Fruit fly (Drosophila melanogaster) whole organism, embryonic: ENCODE data around the gene CG43120.

Source experiments
- Blimp-1 ChIP-seq: fragments of 200-800 bp; sonication (Bioruptor generic); optimal IDR thresholded peaks from 3 replicates; lab custom pipeline; 2018; ENCODE audit warnings: missing biosample characterization, missing genetic modification characterization, mild to moderate bottlenecking, moderate library complexity, missing genetic modification reagents
- Bteb2 ChIP-seq: fragments of 200-800 bp; sonication (Bioruptor generic); optimal IDR thresholded peaks from 2 replicates; lab custom pipeline; 2016; ENCODE audit warnings: missing biosample characterization, missing genetic modification characterization
- CG12659 ChIP-seq: fragments of 200-800 bp; sonication (Bioruptor generic); optimal IDR thresholded peaks from 3 replicates; lab custom pipeline; 2017; ENCODE audit warnings: mild to moderate bottlenecking, missing biosample characterization, missing genetic modification reagents, missing genetic modification characterization
- CG14050 ChIP-seq: fragments of 200-800 bp; sonication (Bioruptor generic); IDR thresholded peaks from 3 replicates; pipeline ENCODE4 v1.3.6; 2022; ENCODE audit warnings: missing biosample characterization, missing genetic modification characterization
- CG14667 ChIP-seq: fragments of 200-800 bp; sonication (Bioruptor generic); IDR thresholded peaks from 2 replicates; pipeline ENCODE4 v1.3.6; 2022; ENCODE audit warnings: missing biosample characterization, missing genetic modification characterization
- CG14860 ChIP-seq: fragments of 200-800 bp; sonication (Bioruptor generic); IDR thresholded peaks from 3 replicates; pipeline ENCODE4 v1.3.6; 2022; ENCODE audit warnings: missing biosample characterization, missing genetic modification characterization; ENCODE audit not compliant: partially characterized antibody
- CG15479 ChIP-seq: fragments of 200-800 bp; sonication (Bioruptor generic); optimal IDR thresholded peaks from 3 replicates; lab custom pipeline; 2019; ENCODE audit warnings: missing biosample characterization, mild to moderate bottlenecking, missing genetic modification characterization, moderate library complexity
- CG16815 ChIP-seq: fragments of 200-800 bp; sonication (Bioruptor generic); optimal IDR thresholded peaks from 3 replicates; lab custom pipeline; 2017; ENCODE audit warnings: missing biosample characterization, mild to moderate bottlenecking, missing genetic modification characterization
- CG17612 ChIP-seq: fragments of 200-800 bp; sonication (Bioruptor generic); IDR thresholded peaks from 2 replicates; pipeline ENCODE4 v1.3.6; 2022; ENCODE audit warnings: missing biosample characterization, missing genetic modification characterization
- CG17802 ChIP-seq: fragments of 200-800 bp; sonication (Bioruptor generic); optimal IDR thresholded peaks from 2 replicates; lab custom pipeline; 2018; ENCODE audit warnings: missing biosample characterization, mild to moderate bottlenecking, missing genetic modification characterization, moderate library complexity
- CG2712 ChIP-seq: fragments of 200-800 bp; optimal IDR thresholded peaks from 3 replicates; lab custom pipeline; 2019; ENCODE audit warnings: missing biosample characterization, mild to moderate bottlenecking, missing genetic modification characterization, moderate library complexity
- CG3281 ChIP-seq: fragments of 200-800 bp; sonication (Bioruptor generic); optimal IDR thresholded peaks from 3 replicates; lab custom pipeline; 2017; ENCODE audit warnings: missing biosample characterization, mild to moderate bottlenecking, missing genetic modification characterization
- CG4360 ChIP-seq: fragments of 200-800 bp; sonication (Bioruptor generic); IDR thresholded peaks from 2 replicates; pipeline ENCODE4 v1.3.6; 2022; ENCODE audit warnings: missing biosample characterization, missing genetic modification characterization
- CG43689 ChIP-seq: fragments of 200-800 bp; sonication (Bioruptor generic); IDR thresholded peaks from 2 replicates; pipeline ENCODE4 v1.3.6; 2022; ENCODE audit warnings: missing biosample characterization, missing genetic modification characterization
- CG4617 ChIP-seq: fragments of 200-800 bp; sonication (Bioruptor generic); optimal IDR thresholded peaks from 3 replicates; lab custom pipeline; 2016; ENCODE audit warnings: missing biosample characterization, missing genetic modification characterization, borderline replicate concordance
- CG6689 ChIP-seq: fragments of 200-800 bp; sonication (Bioruptor generic); IDR thresholded peaks from 2 replicates; pipeline ENCODE4 v1.3.6; 2022; ENCODE audit warnings: missing biosample characterization, missing genetic modification characterization
- CG7745 ChIP-seq: fragments of 200-800 bp; sonication (Bioruptor generic); optimal IDR thresholded peaks from 2 replicates; lab custom pipeline; 2018; ENCODE audit warnings: missing biosample characterization, mild to moderate bottlenecking, missing genetic modification characterization, moderate library complexity
- CG7786 ChIP-seq: fragments of 200-800 bp; sonication (Bioruptor generic); optimal IDR thresholded peaks from 2 replicates; lab custom pipeline; 2016; ENCODE audit warnings: missing biosample characterization, missing genetic modification characterization
- CG7839 ChIP-seq: fragments of 200-800 bp; sonication (Bioruptor generic); optimal IDR thresholded peaks from 3 replicates; lab custom pipeline; 2018; ENCODE audit warnings: missing biosample characterization, mild to moderate bottlenecking, missing genetic modification characterization, moderate library complexity
- CG8281 ChIP-seq: fragments of 200-800 bp; sonication (Bioruptor generic); optimal IDR thresholded peaks from 2 replicates; lab custom pipeline; 2018; ENCODE audit warnings: missing biosample characterization, mild to moderate bottlenecking, missing genetic modification characterization, moderate library complexity
- CG8359 ChIP-seq: fragments of 200-800 bp; sonication (Bioruptor generic); optimal IDR thresholded peaks from 2 replicates; lab custom pipeline; 2017; ENCODE audit warnings: missing biosample characterization, mild to moderate bottlenecking, missing genetic modification characterization, borderline replicate concordance
- CG9797 ChIP-seq: fragments of 200-800 bp; sonication (Bioruptor generic); optimal IDR thresholded peaks from 3 replicates; lab custom pipeline; 2018; ENCODE audit warnings: missing biosample characterization, mild to moderate bottlenecking, missing genetic modification characterization
- Chrac-16 ChIP-seq: fragments of 200-800 bp; sonication (Bioruptor generic); optimal IDR thresholded peaks from 3 replicates; lab custom pipeline; 2016; ENCODE audit warnings: missing biosample characterization, missing genetic modification characterization
- D ChIP-seq, 2 experiments: fragments of 200-800 bp in 1 of 2; fragments of >200 bp in 1 of 2; sonication (Bioruptor generic) in 1 of 2; optimal IDR thresholded peaks; 2 replicates in 1 of 2; 3 replicates in 1 of 2; lab custom pipeline; 2017; ENCODE audit warnings: mild to moderate bottlenecking in 1 of 2, missing biosample characterization in 1 of 2, missing genetic modification characterization in 1 of 2, missing genetic modification reagents in 1 of 2
- Ets65A ChIP-seq: fragments of 200-800 bp; sonication (Bioruptor generic); peaks from one replicate; lab custom pipeline; 2016; ENCODE audit warnings: missing biosample characterization, missing genetic modification characterization
- H2.0 ChIP-seq: fragments of 200-800 bp; sonication (Bioruptor generic); IDR thresholded peaks from 2 replicates; pipeline ENCODE4 v1.3.6; 2022; ENCODE audit warnings: missing biosample characterization, missing genetic modification characterization
- NfI ChIP-seq: fragments of 200-800 bp; sonication (Bioruptor generic); optimal IDR thresholded peaks from 3 replicates; lab custom pipeline; 2018; ENCODE audit warnings: missing biosample characterization, mild to moderate bottlenecking, missing genetic modification characterization, moderate library complexity
- Ravus ChIP-seq: fragments of 200-800 bp; sonication (Bioruptor generic); IDR thresholded peaks from 2 replicates; pipeline ENCODE4 v1.3.6; 2022; ENCODE audit warnings: missing biosample characterization, missing genetic modification characterization
- Rx ChIP-seq: fragments of 200-800 bp; sonication (Bioruptor generic); IDR thresholded peaks from 2 replicates; pipeline ENCODE4 v1.3.6; 2022; ENCODE audit warnings: missing biosample characterization, missing genetic modification characterization
- Side ChIP-seq: fragments of 200-800 bp; sonication (Bioruptor generic); optimal IDR thresholded peaks from 2 replicates; lab custom pipeline; 2016; ENCODE audit warnings: missing biosample characterization, missing genetic modification characterization
- Spps ChIP-seq: fragments of 200-800 bp; sonication (Bioruptor generic); optimal IDR thresholded peaks from 2 replicates; lab custom pipeline; 2018; ENCODE audit warnings: missing biosample characterization, mild to moderate bottlenecking, missing genetic modification characterization
- YL-1 ChIP-seq: fragments of 200-800 bp; sonication (Bioruptor generic); optimal IDR thresholded peaks from 3 replicates; lab custom pipeline; 2017; ENCODE audit warnings: missing biosample characterization, mild to moderate bottlenecking, missing genetic modification characterization
- chif ChIP-seq, 2 experiments: fragments of 200-800 bp; sonication (Bioruptor generic); optimal IDR thresholded peaks; 3 replicates each; lab custom pipeline; 2016; ENCODE audit warnings: missing biosample characterization in 2 of 2, missing genetic modification characterization in 2 of 2
- chinmo ChIP-seq: fragments of 200-800 bp; sonication (Bioruptor generic); IDR thresholded peaks from 4 replicates; pipeline ENCODE4 v1.3.6; 2022; ENCODE audit warnings: missing biosample characterization, missing genetic modification characterization; ENCODE audit not compliant: partially characterized antibody
- croc ChIP-seq: fragments of 200-800 bp; sonication (Bioruptor generic); conservative IDR thresholded peaks from 3 replicates; pipeline ENCODE4 v1.3.6; 2022; ENCODE audit warnings: missing biosample characterization, missing genetic modification characterization
- crp ChIP-seq, 2 experiments: fragments of 200-800 bp; sonication (Bioruptor generic); optimal IDR thresholded peaks; 2 replicates in 1 of 2; 3 replicates in 1 of 2; lab custom pipeline; 2017; ENCODE audit warnings: missing biosample characterization in 2 of 2, missing genetic modification characterization in 2 of 2, mild to moderate bottlenecking in 1 of 2, moderate library complexity in 1 of 2
- dimm ChIP-seq: fragments of 200-800 bp; sonication (Bioruptor generic); IDR thresholded peaks from 2 replicates; pipeline ENCODE4 v1.3.6; 2022; ENCODE audit warnings: missing biosample characterization, missing genetic modification characterization
- dysf ChIP-seq: fragments of 200-800 bp; sonication (Bioruptor generic); IDR thresholded peaks from 3 replicates; pipeline ENCODE4 v1.3.6; 2022; ENCODE audit warnings: missing biosample characterization, missing genetic modification characterization
- gro ChIP-seq: fragments of 200-800 bp; sonication (Bioruptor generic); optimal IDR thresholded peaks from 2 replicates; lab custom pipeline; 2016; ENCODE audit warnings: missing biosample characterization, missing genetic modification characterization
- hkb ChIP-seq, 2 experiments: fragments of 200-800 bp in 1 of 2; fragments of >200 bp in 1 of 2; sonication (Bioruptor generic) in 1 of 2; IDR thresholded peaks in 1 of 2; optimal IDR thresholded peaks in 1 of 2; 2 replicates each; pipeline versions ENCODE4 v1.3.6 to Lab custom; 2017 to 2022; ENCODE audit warnings: missing biosample characterization in 1 of 2, missing genetic modification characterization in 1 of 2
- jigr1 ChIP-seq: fragments of 200-800 bp; sonication (Bioruptor generic); IDR thresholded peaks from 3 replicates; pipeline ENCODE4 v1.3.6; 2022; ENCODE audit warnings: missing biosample characterization, missing genetic modification characterization
- nerfin-1 ChIP-seq: fragments of 200-800 bp; sonication (Bioruptor generic); optimal IDR thresholded peaks from 3 replicates; lab custom pipeline; 2019; ENCODE audit warnings: missing biosample characterization, mild to moderate bottlenecking, missing genetic modification characterization, moderate library complexity
- oc ChIP-seq: fragments of 200-800 bp; sonication (Bioruptor generic); optimal IDR thresholded peaks from 2 replicates; lab custom pipeline; 2018; ENCODE audit warnings: missing biosample characterization, mild to moderate bottlenecking, missing genetic modification characterization, moderate library complexity
- rib ChIP-seq: fragments of 200-800 bp; sonication (Bioruptor generic); IDR thresholded peaks from 2 replicates; pipeline ENCODE4 v1.3.6; 2022; ENCODE audit warnings: missing biosample characterization, missing genetic modification characterization
- salm ChIP-seq: fragments of 200-800 bp; sonication (Bioruptor generic); optimal IDR thresholded peaks from 2 replicates; lab custom pipeline; 2018; ENCODE audit warnings: missing biosample characterization, mild to moderate bottlenecking, missing genetic modification characterization
- sens ChIP-seq: fragments of 200-800 bp; sonication (Bioruptor generic); peaks from one replicate; lab custom pipeline; 2016; ENCODE audit warnings: missing biosample characterization, missing genetic modification characterization
- sna ChIP-seq: fragments of 200-800 bp; sonication (Bioruptor generic); IDR thresholded peaks from 2 replicates; pipeline ENCODE4 v1.3.6; 2022; ENCODE audit warnings: missing biosample characterization, missing genetic modification characterization; ENCODE audit not compliant: partially characterized antibody
- sqz ChIP-seq: fragments of 200-800 bp; sonication (Bioruptor generic); optimal IDR thresholded peaks from 3 replicates; lab custom pipeline; 2018; ENCODE audit warnings: missing biosample characterization, mild to moderate bottlenecking, missing genetic modification characterization
- vnd ChIP-seq: fragments of 200-800 bp; sonication (Bioruptor generic); IDR thresholded peaks from 3 replicates; pipeline ENCODE4 v1.3.6; 2022; ENCODE audit warnings: missing biosample characterization, missing genetic modification characterization; ENCODE audit not compliant: partially characterized antibody
- zen2 ChIP-seq: fragments of 200-800 bp; sonication (Bioruptor generic); IDR thresholded peaks from 3 replicates; pipeline ENCODE4 v1.3.6; 2022; ENCODE audit warnings: missing biosample characterization, missing genetic modification characterization; ENCODE audit not compliant: partially characterized antibody

Gene CG43120

DNA sequence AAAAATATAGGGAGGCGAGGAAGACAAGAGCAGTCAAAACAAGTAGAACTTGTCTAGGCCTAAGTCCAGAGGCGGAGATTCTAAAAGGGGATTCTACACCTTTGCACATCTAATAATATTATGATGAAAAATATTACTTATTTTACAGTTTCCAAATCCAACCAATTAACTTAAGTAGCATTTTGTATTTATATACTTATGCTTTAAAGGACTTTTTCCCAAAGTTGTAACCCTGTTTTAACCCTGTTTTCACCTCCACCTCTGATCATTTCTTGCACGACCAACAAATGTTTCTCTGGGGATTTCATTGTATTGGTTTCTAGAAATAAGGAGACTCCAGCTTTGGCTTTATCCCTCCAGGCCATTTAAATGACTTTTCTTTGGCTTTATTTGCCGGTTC is 45.8 kb upstream of the CG43120 start (continued):
- TF ChIP-seq oc, result no peak
- no peak for TF ChIP-seq CG7786 (GFP tag; lab: Kevin White, UChicago)
- TF ChIP-seq nerfin-1, result peak; percentile 45
- TF ChIP-seq rib (GFP tag; lab: Robert Waterston, UW), result peak; percentile 74
- no peak for TF ChIP-seq vnd (GFP tag; lab: Robert Waterston, UW)
- TF ChIP-seq CG17612 (GFP tag; lab: Robert Waterston, UW), result peak; percentile 74
- TF ChIP-seq NfI (GFP tag; lab: Kevin White, UChicago), result no peak
- TF ChIP-seq Rx (GFP tag; lab: Robert Waterston, UW), result peak; percentile 34
- no peak for TF ChIP-seq Bteb2
- peak; percentile 75 for TF ChIP-seq Blimp-1 (GFP tag; lab: Kevin White, UChicago)
- TF ChIP-seq sqz (GFP tag; lab: Kevin White, UChicago), result peak; percentile 11
- no peak for TF ChIP-seq chif (GFP tag; optimal IDR thresholded peaks at IDR 0.05; lab: Kevin White, UChicago)
- TF ChIP-seq Chrac-16, result peak; percentile 3
- no peak for TF ChIP-seq CG12659 (GFP tag; lab: Kevin White, UChicago)
- TF ChIP-seq salm (tag; lab: Kevin White, UChicago), result no peak
- TF ChIP-seq Spps, result peak; percentile 33
- TF ChIP-seq jigr1 (GFP tag; lab: Robert Waterston, UW), result no peak
- no peak for TF ChIP-seq gro (GFP tag; lab: Kevin White, UChicago)
- TF ChIP-seq Ets65A (GFP tag; lab: Kevin White, UChicago), result no peak
- no peak for TF ChIP-seq D (optimal IDR thresholded peaks at IDR 0.05; lab: Kevin White, UChicago)
- peak; percentile 54 for TF ChIP-seq D (GFP tag; optimal IDR thresholded peaks at IDR 0.05; lab: Kevin White, UChicago)
- TF ChIP-seq YL-1 (GFP tag; lab: Kevin White, UChicago), result no peak
- no peak for TF ChIP-seq CG9797 (GFP tag; lab: Kevin White, UChicago)
- TF ChIP-seq crp (GFP tag; optimal IDR thresholded peaks at IDR 0.05; lab: Kevin White, UChicago), result no peak
- no peak for TF ChIP-seq H2.0
- no peak for TF ChIP-seq zen2 (GFP tag; lab: Robert Waterston, UW)
- TF ChIP-seq CG16815 (GFP tag; lab: Kevin White, UChicago), result peak; percentile 23
- no peak for TF ChIP-seq CG4360 (GFP tag; lab: Robert Waterston, UW)
- no peak for TF ChIP-seq dimm (GFP tag; lab: Robert Waterston, UW)
- no peak for TF ChIP-seq CG14050 (GFP tag; lab: Robert Waterston, UW)
- peak; percentile 65 for TF ChIP-seq CG3281 (GFP tag; lab: Kevin White, UChicago)
- no peak for TF ChIP-seq CG4617
- TF ChIP-seq CG43689, result no peak
- no peak for TF ChIP-seq CG15479 (GFP tag; lab: Kevin White, UChicago)
- peak; percentile 65 for TF ChIP-seq Side
- TF ChIP-seq CG8359 (GFP tag; lab: Kevin White, UChicago), result no peak
- TF ChIP-seq dysf, result peak; percentile 76
- no peak for TF ChIP-seq CG8281
- peak; percentile 59; the same call in 1 of the 2 replicates for TF ChIP-seq CG14667
- TF ChIP-seq CG7745, result no peak
- TF ChIP-seq CG6689 (GFP tag; lab: Robert Waterston, UW), result peak; percentile 73
- TF ChIP-seq CG17802 (tag; lab: Kevin White, UChicago), result no peak
- TF ChIP-seq hkb (optimal IDR thresholded peaks at IDR 0.05; lab: Kevin White, UChicago), result no peak
- no peak for TF ChIP-seq hkb (GFP tag; IDR thresholded peaks at IDR 0.05; lab: Robert Waterston, UW)
- TF ChIP-seq chinmo (GFP tag; lab: Robert Waterston, UW), result no peak
- TF ChIP-seq sens (GFP tag; lab: Kevin White, UChicago), result peak; percentile 90
- TF ChIP-seq sna (GFP tag; lab: Robert Waterston, UW), result no peak
- TF ChIP-seq croc (GFP tag; lab: Robert Waterston, UW), result peak; percentile 69
- peak; percentile 82 for TF ChIP-seq CG2712 (tag; lab: Kevin White, UChicago)
- TF ChIP-seq Ravus (GFP tag; lab: Robert Waterston, UW), result peak; percentile 17; the same call in 1 of the 2 replicates
- TF ChIP-seq CG7839 (tag; lab: Kevin White, UChicago), result peak; percentile 23
- TF ChIP-seq CG14860, result no peak
